Fruit fly (Drosophila melanogaster): ENCODE measurements around the gene mRpL45.

mRpL45 gene

DNA sequence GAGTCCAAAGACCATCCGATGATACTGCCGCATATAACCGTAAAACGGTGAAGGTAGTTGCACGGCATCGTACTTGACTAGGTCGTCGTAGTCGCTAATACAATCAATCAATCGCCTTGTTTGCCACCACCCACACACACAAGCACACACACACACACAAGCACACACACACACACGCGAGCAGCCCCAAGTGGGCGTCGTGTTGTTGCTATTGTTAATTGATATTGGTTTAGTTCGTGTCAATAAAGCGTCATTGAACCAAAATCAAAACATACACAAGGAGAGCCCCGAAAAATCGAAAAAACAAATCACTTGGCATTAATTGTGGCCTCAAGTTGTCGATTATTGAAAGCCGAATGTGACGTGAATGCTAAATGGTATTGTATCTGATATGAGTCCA lies 21.8 kb upstream of the mRpL45 start (continued):
- TF ChIP-seq tap (tag; optimal IDR thresholded peaks at IDR 0.05): peak; percentile 36
- peak; percentile 66; the same call in 2 of the 3 replicates for TF ChIP-seq so (GFP tag; IDR thresholded peaks at IDR 0.05)
- no peak for TF ChIP-seq CG17802 (tag; optimal IDR thresholded peaks at IDR 0.05)
- no peak for TF ChIP-seq H15 (GFP tag; IDR thresholded peaks at IDR 0.05)
- peak; percentile 26; the same call in 1 of the 2 replicates for TF ChIP-seq stc (GFP tag; IDR thresholded peaks at IDR 0.05)
- TF ChIP-seq nau (GFP tag; optimal IDR thresholded peaks at IDR 0.05): no peak
- TF ChIP-seq CG1832 (GFP tag; optimal IDR thresholded peaks at IDR 0.05): no peak
- TF ChIP-seq dpn (GFP tag; optimal IDR thresholded peaks at IDR 0.05): peak in 1 of 2 experiments; percentile 47
- no peak for TF ChIP-seq pzg (GFP tag; optimal IDR thresholded peaks at IDR 0.05)
- TF ChIP-seq CG13894 (tag; optimal IDR thresholded peaks at IDR 0.05): no peak
- peak; percentile 78 for TF ChIP-seq Atf6 (GFP tag; IDR thresholded peaks at IDR 0.05)
- TF ChIP-seq CG11398 (GFP tag; optimal IDR thresholded peaks at IDR 0.05): peak; percentile 77
- TF ChIP-seq chn (GFP tag; optimal IDR thresholded peaks at IDR 0.05): no peak
- no peak for TF ChIP-seq crol (GFP tag; IDR thresholded peaks at IDR 0.05)
- no peak for TF ChIP-seq unc-4 (GFP tag; IDR thresholded peaks at IDR 0.05; ENCODE audit: partially characterized antibody)
- TF ChIP-seq ewg (GFP tag; optimal IDR thresholded peaks at IDR 0.05): peak; percentile 21
- no peak for TF ChIP-seq CG12104 (GFP tag; optimal IDR thresholded peaks at IDR 0.05)
- no peak for TF ChIP-seq ato (GFP tag; IDR thresholded peaks at IDR 0.05; ENCODE audit: partially characterized antibody)
- no peak for TF ChIP-seq hb (GFP tag; IDR thresholded peaks at IDR 0.05; ENCODE audit: partially characterized antibody)
- no peak for TF ChIP-seq Lim3 (GFP tag; IDR thresholded peaks at IDR 0.05)
- no peak for TF ChIP-seq kay (GFP tag; optimal IDR thresholded peaks at IDR 0.05)
- TF ChIP-seq usp (GFP tag; optimal IDR thresholded peaks at IDR 0.05): no peak
- TF ChIP-seq psq (GFP tag; optimal IDR thresholded peaks at IDR 0.05): no peak
- TF ChIP-seq CG2678 (tag; optimal IDR thresholded peaks at IDR 0.05): peak; percentile 68
- no peak for TF ChIP-seq Xbp1 (GFP tag; optimal IDR thresholded peaks at IDR 0.05)
- TF ChIP-seq CG10147 (GFP tag; optimal IDR thresholded peaks at IDR 0.05): no peak
- TF ChIP-seq ind (GFP tag; optimal IDR thresholded peaks at IDR 0.05): no peak
- peak; percentile 25 for TF ChIP-seq CG1792 (GFP tag; optimal IDR thresholded peaks at IDR 0.05)
- TF ChIP-seq CHES-1-like (GFP tag; optimal IDR thresholded peaks at IDR 0.05): peak; percentile 48
- no peak for TF ChIP-seq CG18476 (GFP tag; optimal IDR thresholded peaks at IDR 0.05)
- TF ChIP-seq oc (tag; optimal IDR thresholded peaks at IDR 0.05): no peak
- no peak for TF ChIP-seq CG17612 (GFP tag; IDR thresholded peaks at IDR 0.05)
- TF ChIP-seq CG11085 (GFP tag; IDR thresholded peaks at IDR 0.05): no peak
- TF ChIP-seq Hr78 (GFP tag; optimal IDR thresholded peaks at IDR 0.05): no peak
- TF ChIP-seq Meics (GFP tag; optimal IDR thresholded peaks at IDR 0.05): peak; percentile 50
- TF ChIP-seq Hr3 (GFP tag; optimal IDR thresholded peaks at IDR 0.05): no peak
- peak; percentile 43; the same call in 1 of the 2 replicates for TF ChIP-seq peb (GFP tag; IDR thresholded peaks at IDR 0.05)
- peak; percentile 7 for TF ChIP-seq CG9817 (tag; optimal IDR thresholded peaks at IDR 0.05)
- TF ChIP-seq gsb (GFP tag; IDR thresholded peaks at IDR 0.05): peak; percentile 22; the same call in 1 of the 2 replicates
- TF ChIP-seq Lpt (GFP tag; optimal IDR thresholded peaks at IDR 0.05): no peak
- TF ChIP-seq Oaz (GFP tag; IDR thresholded peaks at IDR 0.05): no peak
- TF ChIP-seq ranshi (GFP tag; IDR thresholded peaks at IDR 0.05): peak; percentile 42; the same call in 1 of the 2 replicates
- TF ChIP-seq Pdp1 (GFP tag; optimal IDR thresholded peaks at IDR 0.05): peak; percentile 15 to 38
- TF ChIP-seq Hmx (GFP tag; optimal IDR thresholded peaks at IDR 0.05): no peak
- TF ChIP-seq ERR (GFP tag; optimal IDR thresholded peaks at IDR 0.05): peak; percentile 1
- peak; percentile 53 for TF ChIP-seq CG12236 (GFP tag; optimal IDR thresholded peaks at IDR 0.05)
- TF ChIP-seq fd64A (GFP tag; optimal IDR thresholded peaks at IDR 0.05): peak; percentile 70
- TF ChIP-seq maf-S (GFP tag; optimal IDR thresholded peaks at IDR 0.05): no peak
- no peak for TF ChIP-seq sima (GFP tag; optimal IDR thresholded peaks at IDR 0.05)
- peak; percentile 59 for TF ChIP-seq HHEX (GFP tag; optimal IDR thresholded peaks at IDR 0.05)
- TF ChIP-seq CG10979 (tag; optimal IDR thresholded peaks at IDR 0.05): no peak
